Fruit fly (Drosophila melanogaster) whole organism, adult: ENCODE results near the gene CG10097.

Experiments used
- CG11617 ChIP-seq: fragments of 200-800 bp; sonication (Bioruptor generic); optimal IDR thresholded peaks from 2 replicates; lab custom pipeline; 2017; ENCODE audit warnings: mild to moderate bottlenecking, missing biosample characterization, missing genetic modification reagents, missing genetic modification characterization
- CG33017 ChIP-seq: fragments of 200-800 bp; sonication (Bioruptor generic); optimal IDR thresholded peaks from 2 replicates; lab custom pipeline; 2018; ENCODE audit warnings: missing biosample characterization, mild to moderate bottlenecking, missing genetic modification characterization, moderate library complexity
- CG5204 ChIP-seq: fragments of 200-800 bp; sonication (Bioruptor generic); optimal IDR thresholded peaks from 2 replicates; lab custom pipeline; 2016; ENCODE audit warnings: missing biosample characterization, missing genetic modification characterization
- Crg-1 ChIP-seq: fragments of 200-800 bp; sonication (Bioruptor generic); optimal IDR thresholded peaks from 2 replicates; lab custom pipeline; 2016; ENCODE audit warnings: missing biosample characterization, missing genetic modification characterization
- Mnt ChIP-seq: fragments of 200-800 bp; sonication (Bioruptor generic); optimal IDR thresholded peaks from 2 replicates; lab custom pipeline; 2016; ENCODE audit warnings: missing biosample characterization, mild to moderate bottlenecking, missing genetic modification characterization
- bab1 ChIP-seq: fragments of 200-800 bp; sonication (Bioruptor generic); optimal IDR thresholded peaks from 3 replicates; lab custom pipeline; 2019; ENCODE audit warnings: missing biosample characterization, mild to moderate bottlenecking, missing genetic modification characterization, moderate library complexity
- cic ChIP-seq: fragments of 200-800 bp; sonication (Bioruptor generic); optimal IDR thresholded peaks from 2 replicates; lab custom pipeline; 2017; ENCODE audit warnings: missing biosample characterization, mild to moderate bottlenecking, missing genetic modification characterization, moderate library complexity
- ovo ChIP-seq: fragments of 200-800 bp; sonication (Bioruptor generic); optimal IDR thresholded peaks from 2 replicates; lab custom pipeline; 2016; ENCODE audit warnings: missing biosample characterization, missing genetic modification characterization
- pad ChIP-seq: fragments of 200-800 bp; sonication (Bioruptor generic); optimal IDR thresholded peaks from 3 replicates; lab custom pipeline; 2017; ENCODE audit warnings: missing biosample characterization, missing genetic modification characterization, mild to moderate bottlenecking, moderate library complexity, missing genetic modification reagents
- toe ChIP-seq: fragments of 200-800 bp; sonication (Bioruptor generic); optimal IDR thresholded peaks from 2 replicates; lab custom pipeline; 2016; ENCODE audit warnings: missing biosample characterization, missing genetic modification characterization

DNA sequence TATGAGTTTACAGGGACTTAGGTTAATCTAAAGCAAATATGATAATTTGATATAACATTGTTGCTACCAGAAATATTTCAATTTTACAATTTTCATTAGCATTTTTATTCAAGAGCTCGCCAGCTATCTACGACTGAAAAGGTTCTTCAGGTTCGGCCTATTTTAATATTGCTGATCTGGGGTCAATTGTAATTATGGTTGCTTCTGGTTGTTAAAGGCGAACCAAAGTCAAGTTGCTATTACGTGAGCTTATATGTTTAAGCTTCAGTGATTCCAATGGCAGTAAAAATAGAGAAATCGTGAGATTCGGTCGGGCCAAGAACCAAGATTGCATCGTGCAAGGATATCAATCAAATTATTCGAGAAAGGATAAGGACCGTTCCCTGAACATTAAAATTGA lies 40.2 kb upstream of the CG10097 start, which contains the start of gene Desat2:
- no peak for TF ChIP-seq bab1 (GFP tag; lab: Kevin White, UChicago)
- no peak for TF ChIP-seq cic (GFP tag; lab: Kevin White, UChicago)
- TF ChIP-seq CG11617 (GFP tag; lab: Kevin White, UChicago): no peak
- no peak for TF ChIP-seq pad (GFP tag; lab: Kevin White, UChicago)
- no peak for TF ChIP-seq ovo (GFP tag; lab: Kevin White, UChicago)
- no peak for TF ChIP-seq toe (GFP tag; lab: Kevin White, UChicago)
- no peak for TF ChIP-seq Mnt (GFP tag; lab: Kevin White, UChicago)
- no peak for TF ChIP-seq CG5204 (GFP tag; lab: Kevin White, UChicago)
- TF ChIP-seq CG33017: no peak
- no peak for TF ChIP-seq Crg-1 (GFP tag; lab: Kevin White, UChicago)
